Worm (Caenorhabditis elegans) whole organism, L4 larva: ENCODE data around the gene rpt-4.

Experiments
- D1046.2 ChIP-seq: fragments of 200-800 bp; sonication (Bioruptor generic); IDR thresholded peaks from 2 replicates; pipeline ENCODE4 v1.3.6; 2022; ENCODE audit warnings: missing genetic modification characterization, missing compliant biosample characterization
- F49E8.2 ChIP-seq: sonication (generic microtip); optimal IDR thresholded peaks from 2 replicates; lab custom pipeline; 2016; ENCODE audit warnings: missing compliant biosample characterization, mild to moderate bottlenecking, missing genetic modification characterization, borderline replicate concordance
- Y105C5A.15 ChIP-seq: fragments of 200-800 bp; sonication (Bioruptor generic); IDR thresholded peaks from 2 replicates; pipeline ENCODE4 v1.3.6; 2022; ENCODE audit warnings: missing genetic modification characterization, missing compliant biosample characterization
- Y48G9A.11 ChIP-seq: fragments of 200-800 bp; sonication (Bioruptor generic); IDR thresholded peaks from 2 replicates; pipeline ENCODE4 v1.3.6; 2022; ENCODE audit warnings: missing genetic modification reagents, missing genetic modification characterization, missing compliant biosample characterization
- Y5F2A.4 ChIP-seq: fragments of 200-800 bp; sonication (Bioruptor generic); optimal IDR thresholded peaks from 2 replicates; lab custom pipeline; 2018; ENCODE audit warnings: mild to moderate bottlenecking, missing genetic modification characterization, missing compliant biosample characterization
- ZK546.5 ChIP-seq, 2 experiments: sonication (generic microtip); optimal IDR thresholded peaks; 2 replicates each; lab custom pipeline; 2017; ENCODE audit warnings: missing biosample characterization in 2 of 2, missing genetic modification characterization in 2 of 2
- aha-1 ChIP-seq: fragments of 150-350 bp; peaks from one replicate; lab custom pipeline; 2014; ENCODE audit warnings: missing biosample characterization, missing genetic modification characterization
- ama-1 ChIP-seq: fragments of 150-350 bp; optimal IDR thresholded peaks from 2 replicates; lab custom pipeline; 2014; ENCODE audit warnings: inconsistent platforms, mixed read lengths
- arid-1 ChIP-seq: fragments of 200-800 bp; sonication (Bioruptor generic); conservative IDR thresholded peaks from 2 replicates; pipeline ENCODE4 v1.3.6; 2022; ENCODE audit warnings: missing genetic modification reagents, missing genetic modification characterization, missing compliant biosample characterization
- ceh-20 ChIP-seq: fragments of 200-800 bp; sonication (Bioruptor generic); IDR thresholded peaks from 2 replicates; pipeline ENCODE4 v1.3.6; 2022; ENCODE audit warnings: missing genetic modification reagents, missing genetic modification characterization, missing compliant biosample characterization
- ceh-28 ChIP-seq: fragments of 150-350 bp; optimal IDR thresholded peaks from 2 replicates; lab custom pipeline; 2014; ENCODE audit warnings: missing biosample characterization, missing genetic modification reagents, missing genetic modification characterization
- ceh-44 ChIP-seq: fragments of 200-800 bp; sonication (Bioruptor generic); IDR thresholded peaks from 2 replicates; pipeline ENCODE4 v1.3.6; 2022; ENCODE audit warnings: missing genetic modification reagents, missing genetic modification characterization, missing compliant biosample characterization
- ces-1 ChIP-seq: fragments of 150-350 bp; sonication (generic microtip); optimal IDR thresholded peaks from 4 replicates; lab custom pipeline; 2014; ENCODE audit warnings: missing biosample characterization, missing genetic modification reagents, missing genetic modification characterization
- daf-12 ChIP-seq: fragments of 150-350 bp; optimal IDR thresholded peaks from 2 replicates; lab custom pipeline; 2014; ENCODE audit warnings: missing biosample characterization, missing genetic modification reagents, missing genetic modification characterization
- daf-19 ChIP-seq: fragments of 200-800 bp; sonication (Bioruptor generic); conservative IDR thresholded peaks from 2 replicates; pipeline ENCODE4 v1.3.6; 2022; ENCODE audit warnings: missing genetic modification characterization, missing compliant biosample characterization
- dmd-8 ChIP-seq: fragments of 200-800 bp; sonication (Bioruptor generic); IDR thresholded peaks from 2 replicates; pipeline ENCODE4 v1.3.6; 2022; ENCODE audit warnings: missing genetic modification characterization, missing compliant biosample characterization
- dpl-1 ChIP-seq: fragments of 150-350 bp; optimal IDR thresholded peaks from 2 replicates; lab custom pipeline; 2014; ENCODE audit warnings: missing biosample characterization, missing genetic modification reagents, missing genetic modification characterization
- egl-27 ChIP-seq: sonication (generic microtip); optimal IDR thresholded peaks from 3 replicates; lab custom pipeline; 2017; ENCODE audit warnings: missing biosample characterization, missing genetic modification reagents, missing genetic modification characterization
- hlh-11 ChIP-seq: fragments of 200-800 bp; sonication (Bioruptor generic); optimal IDR thresholded peaks from 2 replicates; lab custom pipeline; 2018; ENCODE audit warnings: mild to moderate bottlenecking, missing genetic modification characterization, missing compliant biosample characterization
- hmg-1.1 ChIP-seq: fragments of 200-800 bp; sonication (Bioruptor generic); IDR thresholded peaks from 2 replicates; pipeline ENCODE4 v1.3.6; 2022; ENCODE audit warnings: missing genetic modification reagents, missing genetic modification characterization, missing compliant biosample characterization
- lin-15B ChIP-seq: fragments of 150-350 bp; sonication (generic microtip); optimal IDR thresholded peaks from 3 replicates; lab custom pipeline; 2014; ENCODE audit warnings: missing biosample characterization, missing genetic modification characterization
- lin-38 ChIP-seq: fragments of 200-800 bp; sonication (Bioruptor generic); IDR thresholded peaks from 2 replicates; pipeline ENCODE4 v1.3.6; 2022; ENCODE audit warnings: missing genetic modification reagents, missing genetic modification characterization, missing compliant biosample characterization
- madf-9 ChIP-seq: fragments of 200-800 bp; sonication (Bioruptor generic); conservative IDR thresholded peaks from 2 replicates; pipeline ENCODE4 v1.3.6; 2022; ENCODE audit warnings: missing genetic modification reagents, missing genetic modification characterization, missing compliant biosample characterization
- mdl-1 ChIP-seq, 2 experiments: fragments of 150-350 bp in 1 of 2; sonication (generic microtip) in 1 of 2; optimal IDR thresholded peaks; 2 replicates each; lab custom pipeline; 2014 to 2017; ENCODE audit warnings: missing biosample characterization in 2 of 2, missing genetic modification characterization in 2 of 2
- mes-2 ChIP-seq: sonication (generic microtip); optimal IDR thresholded peaks from 2 replicates; lab custom pipeline; 2016; ENCODE audit warnings: missing genotype, mild to moderate bottlenecking, missing genetic modification characterization, missing compliant biosample characterization; ENCODE audit not compliant: poor library complexity, severe bottlenecking
- nhr-10 ChIP-seq: fragments of 150-350 bp; optimal IDR thresholded peaks from 2 replicates; lab custom pipeline; 2014; ENCODE audit warnings: missing biosample characterization, missing genetic modification characterization
- nhr-102 ChIP-seq: sonication (generic microtip); optimal IDR thresholded peaks from 2 replicates; lab custom pipeline; 2016; ENCODE audit warnings: mild to moderate bottlenecking, missing genetic modification characterization, moderate library complexity, missing compliant biosample characterization
- nhr-237 ChIP-seq: sonication (generic microtip); optimal IDR thresholded peaks from 2 replicates; lab custom pipeline; 2017; ENCODE audit warnings: missing biosample characterization, missing genetic modification characterization
- nhr-28 ChIP-seq: fragments of 150-350 bp; optimal IDR thresholded peaks from 2 replicates; lab custom pipeline; 2014; ENCODE audit warnings: missing biosample characterization, missing genetic modification characterization
- nhr-41 ChIP-seq: fragments of 200-800 bp; sonication (Bioruptor generic); IDR thresholded peaks from 2 replicates; pipeline ENCODE4 v1.3.6; 2022; ENCODE audit warnings: missing genetic modification reagents, missing genetic modification characterization, missing compliant biosample characterization
- nhr-42 ChIP-seq: fragments of 200-800 bp; sonication (Bioruptor generic); IDR thresholded peaks from 2 replicates; pipeline ENCODE4 v1.3.6; 2022; ENCODE audit warnings: missing genetic modification characterization, missing compliant biosample characterization
- nhr-76 ChIP-seq: fragments of 150-350 bp; optimal IDR thresholded peaks from 2 replicates; lab custom pipeline; 2014; ENCODE audit warnings: missing biosample characterization, missing genetic modification characterization
- nhr-77 ChIP-seq: fragments of 150-350 bp; optimal IDR thresholded peaks from 2 replicates; lab custom pipeline; 2014; ENCODE audit warnings: missing biosample characterization, missing genetic modification characterization
- pqm-1 ChIP-seq: sonication (generic microtip); optimal IDR thresholded peaks from 2 replicates; lab custom pipeline; 2017; ENCODE audit warnings: missing biosample characterization, missing genetic modification characterization
- snpc-1.2 ChIP-seq: fragments of 200-800 bp; sonication (Bioruptor generic); IDR thresholded peaks from 2 replicates; pipeline ENCODE4 v1.3.6; 2022; ENCODE audit warnings: missing genetic modification reagents, missing genetic modification characterization, missing compliant biosample characterization
- spr-3 ChIP-seq: fragments of 200-800 bp; sonication (Bioruptor generic); optimal IDR thresholded peaks from 2 replicates; lab custom pipeline; 2018; ENCODE audit warnings: mild to moderate bottlenecking, missing genetic modification characterization, missing compliant biosample characterization
- tag-97 ChIP-seq: fragments of 200-800 bp; sonication (Bioruptor generic); IDR thresholded peaks from 2 replicates; pipeline ENCODE4 v1.3.6; 2022; ENCODE audit warnings: missing genetic modification characterization, missing compliant biosample characterization
- tra-1 ChIP-seq: fragments of 200-800 bp; sonication (Bioruptor generic); IDR thresholded peaks from 2 replicates; pipeline ENCODE4 v1.3.6; 2022; ENCODE audit warnings: missing genetic modification reagents, missing genetic modification characterization, missing compliant biosample characterization
- unc-130 ChIP-seq: sonication (generic microtip); optimal IDR thresholded peaks from 2 replicates; lab custom pipeline; 2016; ENCODE audit warnings: missing genetic modification reagents, missing genetic modification characterization, missing compliant biosample characterization
- zfp-2 ChIP-seq: sonication (generic microtip); optimal IDR thresholded peaks from 2 replicates; lab custom pipeline; 2016; ENCODE audit warnings: mild to moderate bottlenecking, missing genetic modification characterization, missing compliant biosample characterization
- zfp-3 ChIP-seq: fragments of 200-800 bp; sonication (Bioruptor generic); conservative IDR thresholded peaks from 2 replicates; pipeline ENCODE4 v1.3.6; 2022; ENCODE audit warnings: missing genetic modification reagents, missing genetic modification characterization, missing compliant biosample characterization
- ztf-11 ChIP-seq: fragments of 150-350 bp; optimal IDR thresholded peaks from 2 replicates; lab custom pipeline; 2014; ENCODE audit warnings: missing biosample characterization, missing genetic modification characterization
- ztf-7 ChIP-seq: fragments of 150-350 bp; optimal IDR thresholded peaks from 2 replicates; lab custom pipeline; 2014; ENCODE audit warnings: missing biosample characterization, missing genetic modification characterization

Gene rpt-4

ce11 chrII:50862-51261 is 4.8 kb upstream of the rpt-4 start (continued):
- TF ChIP-seq nhr-42 (GFP tag; lab: Robert Waterston, UW) (no peak), mes-2 (tag; lab: Kevin White, UChicago) (peak; percentile 1), ceh-28 (tag; lab: Kevin White, UChicago) (no peak), zfp-2 (tag; lab: Kevin White, UChicago) (no peak), nhr-77 (tag; lab: Kevin White, UChicago) (peak; percentile 53), aha-1 (tag; lab: Kevin White, UChicago) (no peak), ceh-20 (GFP tag; lab: Robert Waterston, UW) (no peak), nhr-102 (no peak), unc-130 (GFP tag; lab: Kevin White, UChicago) (no peak), tag-97 (GFP tag; lab: Robert Waterston, UW) (no peak), Y5F2A.4 (GFP tag; lab: Kevin White, UChicago) (no peak), tra-1 (GFP tag; lab: Robert Waterston, UW) (no peak), nhr-76 (tag; lab: Kevin White, UChicago) (no peak), spr-3 (no peak), hmg-1.1 (GFP tag; lab: Robert Waterston, UW) (no peak), nhr-41 (GFP tag; lab: Robert Waterston, UW) (no peak), D1046.2 (no peak), dmd-8 (GFP tag; lab: Robert Waterston, UW) (no peak), ztf-7 (tag; lab: Kevin White, UChicago) (no peak), daf-19 (GFP tag; lab: Robert Waterston, UW) (no peak), madf-9 (GFP tag; lab: Robert Waterston, UW) (no peak), hlh-11 (peak; percentile 53), F49E8.2 (no peak), ceh-44 (no peak), arid-1 (GFP tag; lab: Robert Waterston, UW) (no peak), nhr-28 (peak; percentile 76), Y48G9A.11 (GFP tag; lab: Robert Waterston, UW) (no peak), egl-27 (tag; lab: Kevin White, UChicago) (no peak), ztf-11 (tag; lab: Kevin White, UChicago) (no peak), Y105C5A.15 (GFP tag; lab: Robert Waterston, UW) (no peak), ZK546.5 (tag; optimal IDR thresholded peaks at IDR 0.05; lab: Kevin White, UChicago) (no peak)

ce11 chrII:47280-47679 is 1.3 kb upstream of the rpt-4 start, which contains the start of gene C23H3.5:
TSS of gene C23H3.5 (plus strand) at chrII:47580.
- TF ChIP-seq nhr-237 (tag; lab: Kevin White, UChicago) (no peak), lin-38 (GFP tag; lab: Robert Waterston, UW) (no peak), ces-1 (GFP tag; lab: Kevin White, UChicago) (no peak), mdl-1 (tag; optimal IDR thresholded peaks at IDR 0.05; lab: Kevin White, UChicago) (no peak), daf-12 (tag; lab: Kevin White, UChicago) (no peak), pqm-1 (tag; lab: Kevin White, UChicago) (no peak), nhr-10 (no peak), dpl-1 (GFP tag; lab: Kevin White, UChicago) (no peak), zfp-3 (GFP tag; lab: Robert Waterston, UW) (no peak), lin-15B (no peak)
- TF ChIP-seq, all 104 proteins: peak for 0

ce11 chrII:44740-45139 is 1.3 kb downstream of the rpt-4 start, which contains the start of gene rpoa-49:
TSS of gene rpoa-49 (plus strand) at chrII:45040.
- TF ChIP-seq snpc-1.2, result no peak
- TF ChIP-seq ama-1 (lab: Kevin White, UChicago), result peak; percentile 4
- TF ChIP-seq, all 104 proteins: peak for 1
